Fruit fly (Drosophila melanogaster): ENCODE measurements around the gene C3G.
A peak's percentile ranks its signal among the peaks of the same experiment; 100 is the strongest.

The C3G gene

DNA sequence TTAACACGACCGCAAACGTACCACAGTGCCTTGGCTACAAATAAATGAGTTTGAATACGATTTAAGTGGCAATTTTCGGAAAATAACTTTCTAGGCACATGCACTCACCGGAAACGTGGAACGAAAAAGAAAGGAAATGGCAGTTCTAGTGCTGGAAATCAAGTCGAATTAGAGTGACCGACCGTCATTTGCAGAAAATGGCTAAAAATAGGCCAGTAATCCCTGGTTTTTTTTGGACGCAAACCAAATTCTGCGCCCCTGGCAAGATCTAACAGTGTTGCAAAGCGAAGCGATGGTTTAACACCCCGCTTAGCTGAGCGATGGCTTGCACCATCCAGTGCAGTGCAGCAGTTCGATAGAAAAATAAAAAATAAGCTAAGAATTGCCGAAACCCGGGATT lies 59.3 kb downstream of the C3G start, which contains the start of gene RpL17 (continued):
- TF ChIP-seq CG1233 (GFP tag; optimal IDR thresholded peaks at IDR 0.05) (peak; percentile 77), Trl (optimal IDR thresholded peaks at IDR 0.05) (no peak), Trl (GFP tag; optimal IDR thresholded peaks at IDR 0.05) (peak; percentile 91), ems (GFP tag; optimal IDR thresholded peaks at IDR 0.05) (peak; percentile 49), Mrtf (GFP tag; IDR thresholded peaks at IDR 0.05) (peak; percentile 71; the same call in 2 of the 3 replicates), pfk (GFP tag; optimal IDR thresholded peaks at IDR 0.05) (peak; percentile 70), CG10321 (GFP tag; IDR thresholded peaks at IDR 0.05) (peak; percentile 69; the same call in 1 of the 2 replicates), tna (GFP tag; IDR thresholded peaks at IDR 0.05; ENCODE audit: partially characterized antibody) (no peak), CG2202 (tag; optimal IDR thresholded peaks at IDR 0.05) (peak; percentile 77), slou (GFP tag; optimal IDR thresholded peaks at IDR 0.05) (peak; percentile 73), bcd (GFP tag; optimal IDR thresholded peaks at IDR 0.05) (peak; percentile 92), sisA (GFP tag; IDR thresholded peaks at IDR 0.05) (peak; percentile 73), NFAT (GFP tag; IDR thresholded peaks at IDR 0.05) (peak; percentile 83), Vsx1 (GFP tag; optimal IDR thresholded peaks at IDR 0.05) (peak; percentile 84), Kr (GFP tag; optimal IDR thresholded peaks at IDR 0.05) (peak; percentile 67), CG3838 (GFP tag; optimal IDR thresholded peaks at IDR 0.05) (peak; percentile 62), CG7963 (GFP tag; IDR thresholded peaks at IDR 0.05; ENCODE audit: partially characterized antibody) (no peak), CG11456 (GFP tag; IDR thresholded peaks at IDR 0.05) (peak; percentile 91), Max (GFP tag; optimal IDR thresholded peaks at IDR 0.05) (peak; percentile 57), CG4360 (GFP tag; IDR thresholded peaks at IDR 0.05) (peak; percentile 25; the same call in 1 of the 2 replicates), CG12071 (GFP tag; optimal IDR thresholded peaks at IDR 0.05) (peak; percentile 83), CG4854 (GFP tag; optimal IDR thresholded peaks at IDR 0.05) (peak; percentile 68), E2f1 (GFP tag; IDR thresholded peaks at IDR 0.05) (peak; percentile 82), ind (GFP tag; optimal IDR thresholded peaks at IDR 0.05) (peak; percentile 63), CG7928 (GFP tag; optimal IDR thresholded peaks at IDR 0.05) (peak; percentile 82), CG17568 (GFP tag; optimal IDR thresholded peaks at IDR 0.05) (peak; percentile 94), CG5245 (GFP tag; optimal IDR thresholded peaks at IDR 0.05) (peak; percentile 13), fru (optimal IDR thresholded peaks at IDR 0.05) (no peak), dysf (GFP tag; IDR thresholded peaks at IDR 0.05) (peak; percentile 84), CG2889 (GFP tag; IDR thresholded peaks at IDR 0.05) (peak; percentile 50; the same call in 1 of the 3 replicates), gsb (GFP tag; IDR thresholded peaks at IDR 0.05) (peak; percentile 68), schlank (tag; optimal IDR thresholded peaks at IDR 0.05) (peak; percentile 90), amos (GFP tag; IDR thresholded peaks at IDR 0.05; ENCODE audit: partially characterized antibody) (peak; percentile 54; the same call in 1 of the 2 replicates), CG18011 (GFP tag; optimal IDR thresholded peaks at IDR 0.05) (peak; percentile 80), ftz-f1 (GFP tag; optimal IDR thresholded peaks at IDR 0.05) (peak; percentile 68), wor (GFP tag; IDR thresholded peaks at IDR 0.05) (peak; percentile 39; the same call in 1 of the 2 replicates), CG1792 (GFP tag; optimal IDR thresholded peaks at IDR 0.05) (peak; percentile 63), pzg (GFP tag; optimal IDR thresholded peaks at IDR 0.05) (peak; percentile 91), pho (GFP tag; optimal IDR thresholded peaks at IDR 0.05) (peak; percentile 92), ase (GFP tag; IDR thresholded peaks at IDR 0.05) (peak; percentile 87), cwo (GFP tag; optimal IDR thresholded peaks at IDR 0.05) (peak; percentile 58), salm (tag; optimal IDR thresholded peaks at IDR 0.05) (peak; percentile 71), CG30020 (tag; optimal IDR thresholded peaks at IDR 0.05) (no peak), repo (GFP tag; optimal IDR thresholded peaks at IDR 0.05) (peak; percentile 84), CG9932 (GFP tag; IDR thresholded peaks at IDR 0.05) (peak; percentile 89), CG2199 (GFP tag; IDR thresholded peaks at IDR 0.05) (peak; percentile 58; the same call in 1 of the 3 replicates), tgo (GFP tag; IDR thresholded peaks at IDR 0.05) (peak; percentile 78), CG1024 (GFP tag; IDR thresholded peaks at IDR 0.05) (peak; percentile 62; the same call in 1 of the 2 replicates), CG13123 (GFP tag; optimal IDR thresholded peaks at IDR 0.05) (peak; percentile 66), zen (tag; optimal IDR thresholded peaks at IDR 0.05) (peak; percentile 45), CG31388 (GFP tag; optimal IDR thresholded peaks at IDR 0.05) (no peak), B-H2 (GFP tag; optimal IDR thresholded peaks at IDR 0.05) (peak; percentile 89)

Measured in whole organism, embryonic.